Fruit fly (Drosophila melanogaster) whole organism, wandering third instar larva: ENCODE data around the gene Atg4a.

Source experiments
- Abd-B ChIP-seq: fragments of >200 bp; optimal IDR thresholded peaks from 2 replicates; lab custom pipeline; 2017; ENCODE audit warnings: missing biosample characterization, missing genetic modification characterization
- CrebA ChIP-seq: fragments of 200-800 bp; sonication (Bioruptor generic); optimal IDR thresholded peaks from 2 replicates; lab custom pipeline; 2016; ENCODE audit warnings: missing biosample characterization, mild to moderate bottlenecking, missing genetic modification characterization, borderline replicate concordance
- Dif ChIP-seq: fragments of 200-275, 200-300 bp; sonication (Bioruptor generic); optimal IDR thresholded peaks from 2 replicates; lab custom pipeline; 2018; ENCODE audit warnings: missing biosample characterization, missing genetic modification characterization; ENCODE audit not compliant: partially characterized antibody
- HLH106 ChIP-seq: fragments of 200-800 bp; optimal IDR thresholded peaks from 3 replicates; lab custom pipeline; 2019; ENCODE audit warnings: missing biosample characterization, mild to moderate bottlenecking, missing genetic modification characterization, moderate library complexity
- Hr78 ChIP-seq: fragments of >200 bp; optimal IDR thresholded peaks from 2 replicates; lab custom pipeline; 2017; ENCODE audit warnings: missing biosample characterization, missing genetic modification characterization
- Jra ChIP-seq: sonication (Bioruptor generic); optimal IDR thresholded peaks from 2 replicates; lab custom pipeline; 2016; ENCODE audit warnings: missing biosample characterization, missing genetic modification characterization
- OdsH ChIP-seq: fragments of 200-800 bp; sonication (Bioruptor generic); optimal IDR thresholded peaks from 2 replicates; lab custom pipeline; 2016; ENCODE audit warnings: missing biosample characterization, mild to moderate bottlenecking, missing genetic modification characterization
- ey ChIP-seq: fragments of 200-800 bp; sonication (Bioruptor generic); optimal IDR thresholded peaks from 2 replicates; lab custom pipeline; 2016; ENCODE audit warnings: missing biosample characterization, missing genetic modification characterization
- fru ChIP-seq: fragments of 200-800 bp; sonication (Bioruptor generic); optimal IDR thresholded peaks from 3 replicates; lab custom pipeline; 2016; ENCODE audit warnings: missing biosample characterization, mild to moderate bottlenecking, missing genetic modification characterization
- lola ChIP-seq: fragments of >200 bp; optimal IDR thresholded peaks from 2 replicates; lab custom pipeline; 2017; ENCODE audit warnings: missing biosample characterization, missing genetic modification characterization
- psq ChIP-seq: fragments of 200-800 bp; sonication (Bioruptor generic); optimal IDR thresholded peaks from 3 replicates; lab custom pipeline; 2017; ENCODE audit warnings: missing biosample characterization, mild to moderate bottlenecking, missing genetic modification characterization, moderate library complexity
- sv ChIP-seq: fragments of 200-800 bp; sonication (Bioruptor generic); optimal IDR thresholded peaks from 3 replicates; lab custom pipeline; 2016; ENCODE audit warnings: missing biosample characterization, missing genetic modification characterization
- usp ChIP-seq: fragments of >200 bp; optimal IDR thresholded peaks from 2 replicates; lab custom pipeline; 2017; ENCODE audit warnings: missing biosample characterization, missing genetic modification characterization
- woc ChIP-seq: sonication (Bioruptor generic); optimal IDR thresholded peaks from 2 replicates; lab custom pipeline; 2016; ENCODE audit warnings: missing biosample characterization, mild to moderate bottlenecking, missing genetic modification characterization

DNA sequence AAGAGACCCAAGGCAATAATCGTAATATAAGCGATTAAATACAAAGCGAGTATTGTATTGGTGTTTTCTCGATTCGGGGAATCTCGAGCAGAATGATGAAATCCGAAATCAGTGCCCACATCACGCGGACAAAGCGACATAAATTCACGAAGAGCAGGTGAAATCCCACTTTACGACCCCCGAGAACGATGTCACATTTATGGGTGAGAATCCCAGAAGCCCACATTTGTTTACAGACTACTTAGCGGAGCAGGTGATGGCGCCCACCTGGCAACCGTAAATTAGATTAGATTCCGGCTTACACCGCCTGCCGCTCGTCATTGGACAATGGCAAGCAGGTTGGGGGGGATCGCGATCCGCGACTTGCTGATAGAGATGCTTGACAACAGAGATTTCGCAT lies 33.5 kb downstream of the Atg4a start:
- TF ChIP-seq Hr78 (no peak), Dif (GFP tag; lab: Kevin White, UChicago) (no peak), woc (GFP tag; lab: Kevin White, UChicago) (no peak), HLH106 (no peak), psq (GFP tag; lab: Kevin White, UChicago) (no peak), CrebA (GFP tag; lab: Kevin White, UChicago) (no peak), fru (GFP tag; lab: Kevin White, UChicago) (no peak), sv (no peak), usp (GFP tag; lab: Kevin White, UChicago) (no peak), OdsH (GFP tag; lab: Kevin White, UChicago) (no peak), lola (GFP tag; lab: Kevin White, UChicago) (no peak), Abd-B (GFP tag; lab: Kevin White, UChicago) (no peak), Jra (GFP tag; lab: Kevin White, UChicago) (no peak), ey (no peak)
